Fruit fly (Drosophila melanogaster) whole organism, embryonic: ENCODE data around the gene Z600.

Experiments used
- Asciz ChIP-seq: fragments of 200-800 bp; sonication (Bioruptor generic); optimal IDR thresholded peaks from 2 replicates; lab custom pipeline; 2017; ENCODE audit warnings: missing biosample characterization, mild to moderate bottlenecking, missing genetic modification characterization, missing genetic modification reagents
- Atf6 ChIP-seq: fragments of 200-800 bp; sonication (Bioruptor generic); IDR thresholded peaks from 2 replicates; pipeline ENCODE4 v1.3.6; 2022; ENCODE audit warnings: missing biosample characterization, missing genetic modification characterization
- CG10431 ChIP-seq: fragments of 200-800 bp; sonication (Bioruptor generic); optimal IDR thresholded peaks from 3 replicates; lab custom pipeline; 2018; ENCODE audit warnings: missing biosample characterization, mild to moderate bottlenecking, missing genetic modification characterization
- CG10462 ChIP-seq: fragments of 200-800 bp; sonication (Bioruptor generic); optimal IDR thresholded peaks from 2 replicates; lab custom pipeline; 2016; ENCODE audit warnings: missing biosample characterization, missing genetic modification characterization
- CG10654 ChIP-seq: fragments of 200-800 bp; sonication (Bioruptor generic); optimal IDR thresholded peaks from 2 replicates; lab custom pipeline; 2016; ENCODE audit warnings: missing biosample characterization, missing genetic modification characterization
- CG11093 ChIP-seq: fragments of 200-800 bp; sonication (Bioruptor generic); IDR thresholded peaks from 3 replicates; pipeline ENCODE4 v1.3.6; 2022; ENCODE audit warnings: missing biosample characterization, missing genetic modification characterization
- CG12744 ChIP-seq: fragments of 200-800 bp; sonication (Bioruptor generic); optimal IDR thresholded peaks from 2 replicates; lab custom pipeline; 2016; ENCODE audit warnings: missing biosample characterization, missing genetic modification characterization
- CG12942 ChIP-seq: fragments of 200-800 bp; sonication (Bioruptor generic); optimal IDR thresholded peaks from 3 replicates; lab custom pipeline; 2016; ENCODE audit warnings: missing biosample characterization, missing genetic modification characterization
- CG13624 ChIP-seq: fragments of 200-800 bp; sonication (Bioruptor generic); optimal IDR thresholded peaks from 2 replicates; lab custom pipeline; 2016; ENCODE audit warnings: missing biosample characterization, missing genetic modification characterization
- CG14965 ChIP-seq: fragments of 200-800 bp; sonication (Bioruptor generic); optimal IDR thresholded peaks from 2 replicates; lab custom pipeline; 2016; ENCODE audit warnings: missing biosample characterization, missing genetic modification characterization, borderline replicate concordance
- CG15011 ChIP-seq: fragments of 200-800 bp; sonication (Bioruptor generic); optimal IDR thresholded peaks from 3 replicates; lab custom pipeline; 2018; ENCODE audit warnings: missing biosample characterization, mild to moderate bottlenecking, missing genetic modification characterization
- CG15696 ChIP-seq: fragments of 200-800 bp; sonication (Bioruptor generic); optimal IDR thresholded peaks from 2 replicates; lab custom pipeline; 2019; ENCODE audit warnings: missing biosample characterization, mild to moderate bottlenecking, missing genetic modification characterization, moderate library complexity
- CG16863 ChIP-seq: fragments of 200-800 bp; sonication (Bioruptor generic); optimal IDR thresholded peaks from 3 replicates; lab custom pipeline; 2016; ENCODE audit warnings: missing biosample characterization, missing genetic modification characterization
- CG32772 ChIP-seq: fragments of 200-800 bp; sonication (Bioruptor generic); IDR thresholded peaks from 2 replicates; pipeline ENCODE4 v1.3.6; 2022; ENCODE audit warnings: missing biosample characterization, missing genetic modification characterization
- CG4360 ChIP-seq: fragments of 200-800 bp; sonication (Bioruptor generic); IDR thresholded peaks from 2 replicates; pipeline ENCODE4 v1.3.6; 2022; ENCODE audit warnings: missing biosample characterization, missing genetic modification characterization
- CG5245 ChIP-seq: fragments of 200-800 bp; sonication (Bioruptor generic); optimal IDR thresholded peaks from 3 replicates; lab custom pipeline; 2016; ENCODE audit warnings: missing biosample characterization, missing genetic modification characterization
- CG6683 ChIP-seq: fragments of 200-800 bp; sonication (Bioruptor generic); optimal IDR thresholded peaks from 2 replicates; lab custom pipeline; 2017; ENCODE audit warnings: missing biosample characterization, mild to moderate bottlenecking, missing genetic modification characterization, missing genetic modification reagents
- CG6689 ChIP-seq: fragments of 200-800 bp; sonication (Bioruptor generic); IDR thresholded peaks from 2 replicates; pipeline ENCODE4 v1.3.6; 2022; ENCODE audit warnings: missing biosample characterization, missing genetic modification characterization
- CG7372 ChIP-seq: fragments of 200-800 bp; sonication (Bioruptor generic); IDR thresholded peaks from 2 replicates; pipeline ENCODE4 v1.3.6; 2022; ENCODE audit warnings: missing biosample characterization, missing genetic modification characterization
- D19B ChIP-seq: fragments of 200-800 bp; sonication (Bioruptor generic); optimal IDR thresholded peaks from 2 replicates; lab custom pipeline; 2017; ENCODE audit warnings: missing biosample characterization, mild to moderate bottlenecking, missing genetic modification characterization
- Ets65A ChIP-seq: fragments of 200-800 bp; sonication (Bioruptor generic); peaks from one replicate; lab custom pipeline; 2016; ENCODE audit warnings: missing biosample characterization, missing genetic modification characterization
- Fer3 ChIP-seq: fragments of 200-800 bp; sonication (Bioruptor generic); optimal IDR thresholded peaks from 2 replicates; lab custom pipeline; 2018; ENCODE audit warnings: missing biosample characterization, mild to moderate bottlenecking, missing genetic modification characterization, moderate library complexity
- Hr78 ChIP-seq, 2 experiments: fragments of 200-800 bp in 1 of 2; fragments of >200 bp in 1 of 2; sonication (Bioruptor generic) in 1 of 2; optimal IDR thresholded peaks; 2 replicates each; lab custom pipeline; 2017 to 2019; ENCODE audit warnings: missing biosample characterization in 2 of 2, missing genetic modification characterization in 2 of 2, mild to moderate bottlenecking in 1 of 2, moderate library complexity in 1 of 2
- Lhr ChIP-seq: fragments of 200-800 bp; sonication (Bioruptor generic); optimal IDR thresholded peaks from 3 replicates; lab custom pipeline; 2017; ENCODE audit warnings: mild to moderate bottlenecking, missing biosample characterization, missing genetic modification reagents, missing genetic modification characterization
- Sox102F ChIP-seq: fragments of 200-800 bp; sonication (Bioruptor generic); optimal IDR thresholded peaks from 2 replicates; lab custom pipeline; 2018; ENCODE audit warnings: missing biosample characterization, mild to moderate bottlenecking, missing genetic modification characterization, moderate library complexity
- Sry-δ ChIP-seq: fragments of 200-800 bp; sonication (Bioruptor generic); optimal IDR thresholded peaks from 2 replicates; lab custom pipeline; 2016; ENCODE audit warnings: missing biosample characterization, missing genetic modification characterization
- Trl ChIP-seq, 3 experiments: fragments of >200 bp in 2 of 3; fragments of 200-800 bp in 1 of 3; sonication (Bioruptor generic) in 1 of 3; optimal IDR thresholded peaks; 2 replicates in 1 of 3; 3 replicates in 2 of 3; lab custom pipeline; 2016 to 2017; ENCODE audit warnings: missing biosample characterization in 1 of 3, missing genetic modification characterization in 1 of 3
- ab ChIP-seq: fragments of 200-800 bp; sonication (Bioruptor generic); optimal IDR thresholded peaks from 2 replicates; lab custom pipeline; 2016; ENCODE audit warnings: missing biosample characterization, missing genetic modification characterization
- ap ChIP-seq: fragments of 200-800 bp; sonication (Bioruptor generic); IDR thresholded peaks from 2 replicates; pipeline ENCODE4 v1.3.6; 2022; ENCODE audit warnings: missing biosample characterization, missing genetic modification characterization
- corto ChIP-seq: fragments of 200-800 bp; sonication (Bioruptor generic); optimal IDR thresholded peaks from 2 replicates; lab custom pipeline; 2016; ENCODE audit warnings: missing biosample characterization, mild to moderate bottlenecking, missing genetic modification characterization, moderate library complexity
- danr ChIP-seq: fragments of 200-800 bp; sonication (Bioruptor generic); IDR thresholded peaks from 2 replicates; pipeline ENCODE4 v1.3.6; 2022; ENCODE audit warnings: missing biosample characterization, missing genetic modification characterization
- dmrt99B ChIP-seq: fragments of 200-800 bp; sonication (Bioruptor generic); optimal IDR thresholded peaks from 2 replicates; lab custom pipeline; 2018; ENCODE audit warnings: missing biosample characterization, mild to moderate bottlenecking, missing genetic modification characterization, moderate library complexity
- en ChIP-seq: fragments of 200-800 bp; sonication (Bioruptor generic); optimal IDR thresholded peaks from 2 replicates; lab custom pipeline; 2016; ENCODE audit warnings: missing biosample characterization, missing genetic modification characterization
- gfzf ChIP-seq: fragments of 200-800 bp; sonication (Bioruptor generic); optimal IDR thresholded peaks from 2 replicates; lab custom pipeline; 2016; ENCODE audit warnings: missing biosample characterization, mild to moderate bottlenecking, missing genetic modification characterization, moderate library complexity
- hth ChIP-seq: fragments of >200 bp; optimal IDR thresholded peaks from 2 replicates; lab custom pipeline; 2017; ENCODE audit warnings: inconsistent platforms
- lov ChIP-seq, 2 experiments: fragments of 200-800 bp in 1 of 2; fragments of >200 bp in 1 of 2; sonication (Bioruptor generic) in 1 of 2; IDR thresholded peaks in 1 of 2; optimal IDR thresholded peaks in 1 of 2; 2 replicates in 1 of 2; 3 replicates in 1 of 2; pipeline versions ENCODE4 v1.3.6 to Lab custom; 2017 to 2022; ENCODE audit warnings: missing biosample characterization in 1 of 2, missing genetic modification characterization in 1 of 2
- luna ChIP-seq: fragments of 200-800 bp; sonication (Bioruptor generic); optimal IDR thresholded peaks from 2 replicates; lab custom pipeline; 2016; ENCODE audit warnings: missing biosample characterization, missing genetic modification characterization
- maf-S ChIP-seq: fragments of 200-800 bp; sonication (Bioruptor generic); optimal IDR thresholded peaks from 2 replicates; lab custom pipeline; 2016; ENCODE audit warnings: missing biosample characterization, missing genetic modification characterization
- mam ChIP-seq: fragments of 200-800 bp; sonication (Bioruptor generic); optimal IDR thresholded peaks from 3 replicates; lab custom pipeline; 2016; ENCODE audit warnings: missing biosample characterization, missing genetic modification characterization
- pb ChIP-seq: fragments of 200-800 bp; sonication (Bioruptor generic); optimal IDR thresholded peaks from 3 replicates; lab custom pipeline; 2016; ENCODE audit warnings: missing biosample characterization, missing genetic modification characterization
- prd ChIP-seq, 3 experiments: fragments of >200 bp in 2 of 3; fragments of 200-800 bp in 1 of 3; sonication (Bioruptor generic) in 1 of 3; optimal IDR thresholded peaks in 2 of 3; IDR thresholded peaks in 1 of 3; 2 replicates in 2 of 3; 3 replicates in 1 of 3; pipeline versions ENCODE4 v1.3.6 to Lab custom; 2017 to 2022; ENCODE audit warnings: missing biosample characterization in 1 of 3, missing genetic modification characterization in 1 of 3
- row ChIP-seq: fragments of 200-800 bp; sonication (Bioruptor generic); IDR thresholded peaks from 3 replicates; pipeline ENCODE4 v1.3.6; 2022; ENCODE audit warnings: missing biosample characterization, missing genetic modification characterization
- sc ChIP-seq, 3 experiments: fragments of >200 bp in 2 of 3; fragments of 200-800 bp in 1 of 3; sonication (Bioruptor generic) in 1 of 3; optimal IDR thresholded peaks; 2 replicates in 2 of 3; 3 replicates in 1 of 3; lab custom pipeline; 2017; ENCODE audit warnings: mild to moderate bottlenecking in 1 of 3, missing biosample characterization in 1 of 3, missing genetic modification characterization in 1 of 3, missing genetic modification reagents in 1 of 3
- shn ChIP-seq: fragments of 200-800 bp; sonication (Bioruptor generic); optimal IDR thresholded peaks from 3 replicates; lab custom pipeline; 2016; ENCODE audit warnings: missing biosample characterization, missing genetic modification characterization
- sima ChIP-seq: fragments of 200-800 bp; sonication (Bioruptor generic); optimal IDR thresholded peaks from 2 replicates; lab custom pipeline; 2016; ENCODE audit warnings: missing biosample characterization, missing genetic modification characterization
- so ChIP-seq: fragments of 200-800 bp; sonication (Bioruptor generic); IDR thresholded peaks from 3 replicates; pipeline ENCODE4 v1.3.6; 2022; ENCODE audit warnings: missing biosample characterization, missing genetic modification characterization
- sr ChIP-seq: fragments of 200-800 bp; sonication (Bioruptor generic); IDR thresholded peaks from 3 replicates; pipeline ENCODE4 v1.3.6; 2022; ENCODE audit warnings: missing biosample characterization, missing genetic modification characterization
- sug ChIP-seq: fragments of 200-800 bp; optimal IDR thresholded peaks from 2 replicates; lab custom pipeline; 2019; ENCODE audit warnings: missing biosample characterization, mild to moderate bottlenecking, missing genetic modification characterization, moderate library complexity
- toy ChIP-seq: fragments of 200-800 bp; sonication (Bioruptor generic); IDR thresholded peaks from 2 replicates; pipeline ENCODE4 v1.3.6; 2022; ENCODE audit warnings: missing biosample characterization, missing genetic modification characterization

Z600 gene

dm6 chr3L:15553993-15554644, 45.3 kb downstream of the Z600 start, which contains the start of gene AGO2 (continued):
- TF ChIP-seq corto (GFP tag; lab: Kevin White, UChicago) (no peak), CG14965 (GFP tag; lab: Kevin White, UChicago) (no peak), sug (tag; lab: Kevin White, UChicago) (peak; percentile 9), maf-S (GFP tag; lab: Kevin White, UChicago) (no peak), sima (GFP tag; lab: Kevin White, UChicago) (no peak), CG15011 (no peak), CG4360 (GFP tag; lab: Robert Waterston, UW) (peak; percentile 100), D19B (GFP tag; lab: Kevin White, UChicago) (no peak), CG10654 (GFP tag; lab: Kevin White, UChicago) (no peak), Trl (optimal IDR thresholded peaks at IDR 0.05; lab: Kevin White, UChicago) (no peak), Trl (GFP tag; optimal IDR thresholded peaks at IDR 0.05; lab: Kevin White, UChicago) (no peak), Fer3 (tag; lab: Kevin White, UChicago) (no peak), CG5245 (GFP tag; lab: Kevin White, UChicago) (no peak), toy (GFP tag; lab: Robert Waterston, UW) (no peak), Atf6 (GFP tag; lab: Robert Waterston, UW) (no peak), row (GFP tag; lab: Robert Waterston, UW) (peak; percentile 31; the same call in 1 of the 3 replicates), CG32772 (GFP tag; lab: Robert Waterston, UW) (no peak), ap (GFP tag; lab: Robert Waterston, UW) (no peak), en (GFP tag; lab: Kevin White, UChicago) (no peak), prd (optimal IDR thresholded peaks at IDR 0.05; lab: Kevin White, UChicago) (no peak), prd (GFP tag; IDR thresholded peaks at IDR 0.05; lab: Robert Waterston, UW) (0 out of 3 replicates have a peak, but pooled peaks have one; percentile 14), CG7372 (GFP tag; lab: Robert Waterston, UW) (no peak), ab (GFP tag; lab: Kevin White, UChicago) (no peak), dmrt99B (no peak), Lhr (GFP tag; lab: Kevin White, UChicago) (no peak), Asciz (GFP tag; lab: Kevin White, UChicago) (peak; percentile 23), CG6683 (GFP tag; lab: Kevin White, UChicago) (no peak), danr (GFP tag; lab: Robert Waterston, UW) (no peak), gfzf (GFP tag; lab: Kevin White, UChicago) (peak; percentile 41), sc (optimal IDR thresholded peaks at IDR 0.05; lab: Kevin White, UChicago) (no peak), sc (GFP tag; optimal IDR thresholded peaks at IDR 0.05; lab: Kevin White, UChicago) (no peak), CG15696 (tag; lab: Kevin White, UChicago) (no peak), Sox102F (GFP tag; lab: Kevin White, UChicago) (no peak), Ets65A (GFP tag; lab: Kevin White, UChicago) (no peak), shn (GFP tag; lab: Kevin White, UChicago) (peak; percentile 1), so (no peak), hth (lab: Kevin White, UChicago) (no peak), Hr78 (GFP tag; optimal IDR thresholded peaks at IDR 0.05; lab: Kevin White, UChicago) (no peak), luna (GFP tag; lab: Kevin White, UChicago) (no peak), CG12744 (GFP tag; lab: Kevin White, UChicago) (no peak), CG12942 (GFP tag; lab: Kevin White, UChicago) (no peak), pb (GFP tag; lab: Kevin White, UChicago) (peak; percentile 39), lov (optimal IDR thresholded peaks at IDR 0.05; lab: Kevin White, UChicago) (no peak), lov (GFP tag; IDR thresholded peaks at IDR 0.05; lab: Robert Waterston, UW) (no peak), mam (GFP tag; lab: Kevin White, UChicago) (no peak), sr (GFP tag; lab: Robert Waterston, UW) (no peak), CG10462 (no peak), Sry-δ (GFP tag; lab: Kevin White, UChicago) (peak; percentile 95), CG11093 (GFP tag; lab: Robert Waterston, UW) (no peak), CG6689 (0 out of 2 replicates have a peak, but pooled peaks have one; percentile 28), CG10431 (GFP tag; lab: Kevin White, UChicago) (peak; percentile 61), CG16863 (GFP tag; lab: Kevin White, UChicago) (no peak), CG13624 (peak; percentile 92)
